Fruit fly (Drosophila melanogaster): ENCODE measurements around the gene CG42823.

Gene CG42823

dm6 chr3R:17400675-17401118 lies 4.2 kb downstream of the CG42823 start (continued):
- TF ChIP-seq Ets96B (tag; optimal IDR thresholded peaks at IDR 0.05) (peak; percentile 75), CG8319 (GFP tag; optimal IDR thresholded peaks at IDR 0.05) (no peak), Eip93F (GFP tag; optimal IDR thresholded peaks at IDR 0.05) (no peak), spab (GFP tag; optimal IDR thresholded peaks at IDR 0.05) (peak; percentile 64), CG10669 (GFP tag; optimal IDR thresholded peaks at IDR 0.05) (peak; percentile 78), CG15336 (GFP tag; IDR thresholded peaks at IDR 0.05) (peak; percentile 48), Ets21C (GFP tag; optimal IDR thresholded peaks at IDR 0.05) (peak; percentile 49), CG10631 (GFP tag; optimal IDR thresholded peaks at IDR 0.05) (peak; percentile 63), Lpt (GFP tag; optimal IDR thresholded peaks at IDR 0.05) (peak; percentile 70), CG3919 (GFP tag; optimal IDR thresholded peaks at IDR 0.05) (peak; percentile 83), Sox14 (GFP tag; optimal IDR thresholded peaks at IDR 0.05) (peak; percentile 39), CG11762 (GFP tag; optimal IDR thresholded peaks at IDR 0.05; ENCODE audit: insufficient read depth) (peak; percentile 77), Hr4 (GFP tag; optimal IDR thresholded peaks at IDR 0.05) (peak; percentile 65), ss (GFP tag; optimal IDR thresholded peaks at IDR 0.05) (peak; percentile 44 to 67), Hr39 (GFP tag; optimal IDR thresholded peaks at IDR 0.05) (peak; percentile 50), CG7368 (GFP tag; optimal IDR thresholded peaks at IDR 0.05) (peak; percentile 56), CG6854 (GFP tag; optimal IDR thresholded peaks at IDR 0.05) (peak; percentile 29), CG8119 (GFP tag; IDR thresholded peaks at IDR 0.05) (peak; percentile 54; the same call in 1 of the 3 replicates), Sox15 (GFP tag; optimal IDR thresholded peaks at IDR 0.05) (peak; percentile 19), Eip78C (GFP tag) (peak; percentile 96), dac (GFP tag; optimal IDR thresholded peaks at IDR 0.05) (peak; percentile 34), CG3032 (tag; optimal IDR thresholded peaks at IDR 0.05) (peak; percentile 39), CG32006 (GFP tag; optimal IDR thresholded peaks at IDR 0.05) (peak; percentile 69), CG31627 (GFP tag; optimal IDR thresholded peaks at IDR 0.05) (peak; percentile 49), CG9139 (GFP tag; optimal IDR thresholded peaks at IDR 0.05) (no peak), Hr38 (GFP tag; optimal IDR thresholded peaks at IDR 0.05) (no peak), topi (GFP tag; optimal IDR thresholded peaks at IDR 0.05) (peak; percentile 84), esn (GFP tag; optimal IDR thresholded peaks at IDR 0.05) (peak; percentile 72)

dm6 chr3R:17400102-17400501 lies 4.8 kb downstream of the CG42823 start:
- TF ChIP-seq CG8632 (GFP tag; optimal IDR thresholded peaks at IDR 0.05) (no peak), fkh (GFP tag; optimal IDR thresholded peaks at IDR 0.05) (peak; percentile 19)

- TF ChIP-seq Ets21C (GFP tag; optimal IDR thresholded peaks at IDR 0.05) = peak; percentile 30
- peak; percentile 53 for TF ChIP-seq CG3919 (GFP tag; optimal IDR thresholded peaks at IDR 0.05)
- no peak for TF ChIP-seq eg (GFP tag; IDR thresholded peaks at IDR 0.05)
- no peak for TF ChIP-seq CG11762 (GFP tag; optimal IDR thresholded peaks at IDR 0.05; ENCODE audit: insufficient read depth)
- TF ChIP-seq CG11902 (GFP tag; optimal IDR thresholded peaks at IDR 0.05) = peak; percentile 41
- TF ChIP-seq Gug (GFP tag; IDR thresholded peaks at IDR 0.05) = no peak
- TF ChIP-seq cyc (GFP tag; optimal IDR thresholded peaks at IDR 0.05) = peak; percentile 34
- no peak for TF ChIP-seq Ets96B (tag; optimal IDR thresholded peaks at IDR 0.05)
- TF ChIP-seq salr (GFP tag; optimal IDR thresholded peaks at IDR 0.05) = peak in 1 of 2 experiments; percentile 73
- no peak for TF ChIP-seq Hr38 (GFP tag; optimal IDR thresholded peaks at IDR 0.05)
- TF ChIP-seq Sox15 (GFP tag; optimal IDR thresholded peaks at IDR 0.05) = no peak
- TF ChIP-seq svp (GFP tag) = peak; percentile 96
- TF ChIP-seq fkh (GFP tag; optimal IDR thresholded peaks at IDR 0.05) = peak; percentile 20
- TF ChIP-seq CG16779 (tag; optimal IDR thresholded peaks at IDR 0.05) = no peak
- TF ChIP-seq CG4318 (GFP tag; optimal IDR thresholded peaks at IDR 0.05) = peak; percentile 36
- TF ChIP-seq dsx (GFP tag; optimal IDR thresholded peaks at IDR 0.05; ENCODE audit: poor library complexity, severe bottlenecking) = no peak
- no peak for TF ChIP-seq dac (GFP tag; optimal IDR thresholded peaks at IDR 0.05)
- TF ChIP-seq Hr4 (GFP tag; optimal IDR thresholded peaks at IDR 0.05) = peak; percentile 48
- peak; percentile 10 for TF ChIP-seq CG10631 (GFP tag; optimal IDR thresholded peaks at IDR 0.05)
- no peak for TF ChIP-seq CG1621 (tag; optimal IDR thresholded peaks at IDR 0.05)
- peak; percentile 57 for TF ChIP-seq Sox102F (GFP tag; optimal IDR thresholded peaks at IDR 0.05)
- peak; percentile 88 for TF ChIP-seq Eip78C (GFP tag)
- peak; percentile 71 for TF ChIP-seq Met (GFP tag; optimal IDR thresholded peaks at IDR 0.05)
- peak; percentile 59 for TF ChIP-seq Sox14 (GFP tag; optimal IDR thresholded peaks at IDR 0.05)
- TF ChIP-seq Eip93F (GFP tag; optimal IDR thresholded peaks at IDR 0.05) = peak; percentile 48
- peak; percentile 57 for TF ChIP-seq OdsH (GFP tag; optimal IDR thresholded peaks at IDR 0.05)
- TF ChIP-seq Blimp-1 (GFP tag; optimal IDR thresholded peaks at IDR 0.05) = peak; percentile 11
- peak; percentile 6 for TF ChIP-seq CG10669 (GFP tag; optimal IDR thresholded peaks at IDR 0.05)
Measured at dm6 chr3R:17394318-17395188, 10.4 kb downstream of the CG42823 start, which contains the start of gene CREG. TSS of gene CREG (minus strand) at chr3R:17394640.

All from whole organism, prepupa.